Worm (Caenorhabditis elegans) whole organism, L4/young adult: ENCODE measurements around the gene ZK675.4.

Experiments
- W03F9.2 ChIP-seq: fragments of 150-350 bp; optimal IDR thresholded peaks from 2 replicates; lab custom pipeline; 2014; ENCODE audit warnings: missing biosample characterization, missing genetic modification characterization
- dao-5 ChIP-seq: sonication (generic microtip); optimal IDR thresholded peaks from 2 replicates; lab custom pipeline; 2016; ENCODE audit warnings: missing genotype, missing genetic modification characterization, moderate library complexity, missing compliant biosample characterization
- him-1 ChIP-seq: sonication (generic microtip); optimal IDR thresholded peaks from 2 replicates; lab custom pipeline; 2016; ENCODE audit warnings: missing genotype, missing genetic modification reagents, missing genetic modification characterization, missing compliant biosample characterization

Gene ZK675.4

DNA sequence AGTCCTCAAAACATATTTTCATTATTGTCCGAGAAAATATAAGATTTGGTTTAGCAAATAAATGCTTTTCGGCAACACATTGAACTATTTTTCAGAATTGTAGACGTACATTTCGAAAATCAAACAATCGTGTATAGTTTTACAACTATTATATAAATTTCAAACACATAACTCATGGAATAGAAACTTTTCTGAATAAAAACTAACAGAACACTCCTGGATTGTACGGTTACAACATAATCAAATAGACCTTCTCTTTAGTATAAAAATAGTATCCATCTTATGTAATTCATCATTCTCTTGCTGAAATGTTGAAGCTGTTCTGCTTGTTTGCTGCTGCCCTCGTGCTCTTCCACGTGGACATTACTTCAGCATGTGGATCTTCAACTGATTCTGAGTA lies at the start of gene ZK675.4:
Gene ZK675.4 (plus strand): TSS at position 301 of the 400 bp plus-strand sequence.
- TF ChIP-seq dao-5 (tag; lab: Kevin White, UChicago), result no peak
- no peak for TF ChIP-seq W03F9.2 (tag; lab: Kevin White, UChicago)
- TF ChIP-seq him-1, result no peak

DNA sequence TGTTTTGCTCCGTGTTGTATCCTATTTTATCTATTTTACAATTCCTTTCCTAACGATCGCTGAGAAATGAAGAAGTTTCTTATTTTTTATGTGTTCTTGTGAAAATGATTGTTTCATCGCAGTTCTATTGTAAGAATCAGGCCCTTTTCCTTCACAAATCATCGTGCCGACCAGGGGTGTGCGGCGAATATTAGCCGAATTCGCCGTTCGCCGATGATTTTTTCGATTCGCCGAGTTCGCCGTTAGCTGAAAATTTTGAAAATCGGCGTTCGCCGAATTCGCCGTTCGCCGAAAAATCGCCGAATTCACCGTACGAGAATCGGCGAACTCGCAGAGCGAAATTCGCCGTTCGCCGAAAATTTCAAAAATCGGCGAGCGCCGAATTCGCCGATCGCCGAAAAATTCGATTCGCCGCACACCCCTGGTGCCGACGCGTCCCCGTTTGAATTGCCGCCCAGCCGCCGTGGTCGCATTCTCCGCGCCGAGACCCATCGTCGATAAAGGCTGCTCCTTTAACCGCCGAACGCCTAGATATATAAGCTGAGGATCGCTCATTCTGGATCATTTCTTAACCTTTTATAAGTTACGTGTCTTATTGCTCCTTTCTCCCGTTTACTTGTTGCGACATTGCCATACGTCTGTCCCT lies 47.5 kb upstream of the ZK675.4 start:
- TF ChIP-seq W03F9.2 (tag; lab: Kevin White, UChicago), result no peak
- no peak for TF ChIP-seq dao-5 (tag; lab: Kevin White, UChicago)
- no peak for TF ChIP-seq him-1

DNA sequence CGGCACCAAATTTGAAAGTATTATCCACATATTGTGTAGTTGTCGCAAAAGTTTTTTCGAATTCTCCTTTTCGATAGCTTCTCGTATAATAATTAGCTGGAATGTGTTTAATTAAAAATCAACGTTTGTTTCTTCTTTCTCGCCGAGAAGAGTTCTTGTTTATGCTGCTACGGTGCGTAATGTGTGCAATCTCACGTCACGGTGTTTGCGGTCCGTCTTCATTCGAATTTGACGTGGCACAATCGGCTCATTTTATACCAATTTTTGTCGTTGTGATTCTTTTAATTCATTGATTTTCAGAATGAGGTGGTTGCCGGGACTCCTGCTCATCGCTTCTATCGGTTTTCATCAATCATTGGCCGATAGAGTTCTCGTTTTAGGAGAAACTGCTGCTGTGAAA lies 46.9 kb upstream of the ZK675.4 start, which contains the start of gene ostb-1:
Gene ostb-1 (plus strand): TSS at position 301 of the 400 bp plus-strand sequence.
- no peak for TF ChIP-seq dao-5 (tag; lab: Kevin White, UChicago)
- TF ChIP-seq him-1, result no peak
- no peak for TF ChIP-seq W03F9.2 (tag; lab: Kevin White, UChicago)

DNA sequence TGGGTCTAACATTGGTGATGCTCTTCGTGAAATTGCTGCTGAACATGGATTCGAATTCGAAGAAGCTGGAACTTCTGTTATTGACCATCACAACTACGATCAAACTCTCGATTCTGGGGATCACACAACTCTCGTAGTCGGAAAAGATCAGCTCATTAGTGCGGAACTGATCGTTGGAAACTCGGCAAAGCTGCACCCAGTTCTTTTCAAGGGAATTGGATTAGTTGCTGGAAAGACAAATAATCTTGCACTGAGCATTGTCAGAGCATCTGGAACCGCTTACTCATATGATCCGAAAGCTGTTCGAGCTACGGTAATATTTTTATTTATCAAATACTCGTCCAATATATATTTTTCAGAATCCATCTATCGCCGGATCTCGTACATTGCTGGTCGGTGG lies 46.2 kb upstream of the ZK675.4 start:
- TF ChIP-seq W03F9.2 (tag; lab: Kevin White, UChicago) (no peak), dao-5 (tag; lab: Kevin White, UChicago) (no peak), him-1 (no peak)

DNA sequence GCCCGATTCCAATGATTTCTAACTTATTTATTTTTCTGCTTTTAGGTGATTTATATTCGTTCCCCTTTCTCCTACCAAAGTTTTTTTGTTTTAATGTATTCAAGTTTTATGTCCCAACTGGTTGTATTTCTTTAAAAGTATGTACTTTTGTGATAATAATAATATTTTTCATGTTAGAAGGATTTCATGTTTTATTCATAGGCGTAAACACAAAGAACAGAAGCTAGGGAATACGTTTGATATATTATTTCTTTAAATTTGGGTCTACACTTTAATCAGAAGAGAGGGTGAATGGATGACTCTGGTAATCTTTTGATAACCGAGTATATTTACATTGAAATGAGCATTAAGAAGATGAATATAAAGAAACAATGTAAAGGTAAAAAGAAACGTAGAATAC lies 45.0 kb upstream of the ZK675.4 start:
- TF ChIP-seq him-1 (no peak), W03F9.2 (tag; lab: Kevin White, UChicago) (no peak), dao-5 (tag; lab: Kevin White, UChicago) (no peak)

DNA sequence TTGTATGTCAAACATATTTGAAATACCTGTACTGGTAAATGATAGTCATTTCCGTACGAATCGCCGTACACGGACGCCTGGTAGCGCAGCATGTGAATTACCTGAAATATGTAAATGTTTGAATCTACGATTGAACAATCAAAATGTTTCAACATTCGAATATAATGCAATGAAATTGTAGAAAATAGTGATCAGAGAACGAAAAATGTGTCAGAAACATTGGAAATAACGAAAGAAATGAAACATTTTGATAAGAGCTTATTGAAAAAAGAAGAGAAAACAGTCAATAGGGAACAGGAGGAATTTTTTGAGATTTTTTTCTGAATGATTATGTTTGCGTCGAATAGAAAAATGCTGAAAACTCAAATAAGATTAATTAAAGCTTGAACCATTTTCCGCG lies 41.1 kb upstream of the ZK675.4 start, which contains the start of gene ztf-17:
Gene ztf-17 (minus strand): TSS at position 101 of the 400 bp plus-strand sequence.
- no peak for TF ChIP-seq dao-5 (tag; lab: Kevin White, UChicago)
- no peak for TF ChIP-seq W03F9.2 (tag; lab: Kevin White, UChicago)
- no peak for TF ChIP-seq him-1

DNA sequence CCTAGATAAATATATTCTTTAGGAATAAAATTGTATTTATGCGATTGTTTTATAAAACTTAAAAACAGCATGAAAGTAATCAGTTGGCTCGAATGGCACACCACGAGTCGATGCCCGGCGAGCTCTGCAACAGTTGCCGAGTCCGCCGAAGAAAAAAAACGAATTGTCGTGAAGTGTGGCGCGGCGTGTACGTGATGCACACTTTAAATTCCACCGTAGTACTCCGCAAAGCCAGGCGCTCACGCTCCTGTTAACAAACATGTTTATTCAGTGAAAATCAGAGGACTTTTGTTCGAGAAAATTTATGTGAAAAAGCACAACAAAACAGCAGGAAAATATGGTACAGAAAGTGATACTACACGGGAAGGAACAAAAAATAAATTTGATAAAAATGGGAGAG lies 40.5 kb upstream of the ZK675.4 start:
- no peak for TF ChIP-seq him-1
- TF ChIP-seq dao-5 (tag; lab: Kevin White, UChicago), result no peak
- peak; percentile 3 for TF ChIP-seq W03F9.2 (tag; lab: Kevin White, UChicago)

DNA sequence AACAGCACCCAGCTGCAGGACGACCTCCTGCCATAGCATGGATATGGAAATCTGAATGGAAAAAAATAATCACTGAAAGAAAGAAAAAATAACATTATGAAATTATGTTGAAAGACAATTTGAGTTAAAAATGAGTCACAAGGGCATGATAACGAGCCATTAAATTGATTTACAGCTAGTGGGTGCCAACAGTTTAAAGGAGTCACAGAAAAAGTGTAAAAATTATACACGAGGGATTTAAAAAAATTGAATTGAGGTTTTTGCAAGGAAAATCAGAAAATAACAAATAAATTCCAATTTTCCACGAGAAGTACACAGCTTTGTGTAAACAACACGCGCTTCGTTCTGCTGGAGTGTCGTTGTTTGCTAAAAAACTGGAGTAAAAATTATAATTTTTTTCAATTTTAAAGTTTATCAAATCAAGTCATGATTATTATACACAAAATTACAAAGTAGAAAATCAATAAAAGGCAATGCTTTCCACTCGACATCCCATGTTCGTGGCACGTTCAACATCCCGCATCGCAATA lies 37.2 kb upstream of the ZK675.4 start, which contains the start of gene T01H3.3:
Gene T01H3.3 (minus strand): TSS at position 51 of the 530 bp plus-strand sequence.
- TF ChIP-seq dao-5 (tag; lab: Kevin White, UChicago), result no peak
- peak; percentile 20 for TF ChIP-seq W03F9.2 (tag; lab: Kevin White, UChicago)

DNA sequence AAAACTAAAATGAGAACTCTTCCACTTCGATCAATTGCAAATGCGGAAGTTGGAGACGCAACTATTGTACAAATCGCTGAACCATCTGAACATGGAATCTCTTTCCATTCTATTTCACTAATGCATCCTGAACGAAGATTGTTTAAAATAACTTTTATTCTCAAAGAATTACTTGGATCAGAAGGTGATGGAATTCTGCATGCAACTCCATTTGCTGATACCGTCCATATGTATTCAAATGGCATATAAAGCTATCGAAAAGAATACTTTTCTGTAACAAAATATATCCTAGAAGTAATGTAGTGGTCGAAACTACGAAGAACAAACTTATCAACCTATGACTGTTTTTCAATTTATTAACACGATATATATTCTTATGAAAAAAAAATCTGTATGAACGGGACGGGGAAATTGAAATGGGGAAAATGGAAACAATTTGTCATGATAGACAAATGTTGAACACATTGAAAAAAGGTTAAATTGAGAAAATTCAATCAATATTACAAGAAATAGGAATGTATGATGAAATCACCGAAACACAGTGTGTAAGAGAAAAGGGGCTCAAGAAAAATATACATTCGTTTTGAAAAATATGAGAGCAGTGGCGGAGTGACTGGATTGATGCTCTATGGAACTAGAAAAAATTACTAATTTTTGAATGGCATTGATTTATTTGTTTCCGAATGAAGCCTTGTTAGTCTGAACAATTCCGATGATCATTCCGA lies 33.2 kb upstream of the ZK675.4 start, which contains the start of gene T01H3.2:
Gene T01H3.2 (minus strand): TSS at position 251 of the 725 bp plus-strand sequence.
- TF ChIP-seq dao-5 (tag; lab: Kevin White, UChicago), result no peak
- no peak for TF ChIP-seq him-1

DNA sequence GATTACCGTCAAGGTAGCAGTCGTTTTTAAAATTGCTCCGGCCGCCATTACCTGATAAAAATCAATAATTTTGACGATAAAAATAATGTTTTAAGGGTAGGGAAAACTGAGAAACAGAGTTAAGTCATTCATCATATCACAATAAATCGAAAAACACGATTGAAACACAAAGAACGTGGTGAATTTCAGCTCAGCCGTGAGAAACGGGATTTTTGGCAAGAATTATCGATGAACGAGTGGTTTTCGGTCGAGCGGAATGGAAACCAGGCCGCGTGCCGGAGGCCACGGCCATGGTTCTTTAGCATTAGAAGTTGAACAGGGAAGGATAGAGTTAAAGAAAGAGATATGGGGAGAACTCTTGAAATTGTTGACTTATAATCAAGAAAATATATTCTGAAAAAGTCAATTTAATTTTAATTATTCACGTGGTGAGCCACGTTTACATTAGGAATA lies 31.8 kb upstream of the ZK675.4 start, which contains the start of the genes vha-4 and T01H3.5:
Gene vha-4 (minus strand): TSS at position 51 of the 453 bp plus-strand sequence.
Gene T01H3.5 (plus strand): TSS at position 351 of the 453 bp plus-strand sequence.
- TF ChIP-seq W03F9.2 (tag; lab: Kevin White, UChicago), result no peak
- TF ChIP-seq dao-5 (tag; lab: Kevin White, UChicago), result no peak
- TF ChIP-seq him-1, result no peak

DNA sequence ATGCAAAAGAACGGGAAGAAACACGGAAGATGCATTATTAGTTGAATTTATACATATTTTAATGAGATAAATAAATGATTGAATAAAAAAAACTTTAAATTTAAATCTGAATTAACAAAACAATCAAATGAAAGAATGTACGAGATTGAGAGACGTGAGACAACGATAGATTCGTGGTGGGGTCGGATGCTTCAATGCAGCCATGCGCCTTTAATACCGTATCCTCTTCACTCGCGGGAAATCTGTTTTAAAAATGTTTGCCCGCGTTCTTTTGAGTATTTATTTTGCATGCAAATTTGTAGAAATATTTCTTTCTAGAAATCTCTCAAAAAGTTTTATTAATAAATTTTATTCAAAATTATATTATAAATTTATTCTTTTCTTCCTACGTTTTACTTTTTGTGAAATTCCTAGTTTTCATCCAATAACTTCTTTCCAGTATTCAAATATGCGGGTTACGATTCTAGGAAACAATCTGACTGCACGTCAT lies 30.7 kb upstream of the ZK675.4 start, which contains the start of gene perm-1:
Gene perm-1 (plus strand): TSS at position 440 of the 490 bp plus-strand sequence.
- TF ChIP-seq him-1 (no peak), W03F9.2 (tag; lab: Kevin White, UChicago) (peak; percentile 73), dao-5 (tag; lab: Kevin White, UChicago) (no peak)

DNA sequence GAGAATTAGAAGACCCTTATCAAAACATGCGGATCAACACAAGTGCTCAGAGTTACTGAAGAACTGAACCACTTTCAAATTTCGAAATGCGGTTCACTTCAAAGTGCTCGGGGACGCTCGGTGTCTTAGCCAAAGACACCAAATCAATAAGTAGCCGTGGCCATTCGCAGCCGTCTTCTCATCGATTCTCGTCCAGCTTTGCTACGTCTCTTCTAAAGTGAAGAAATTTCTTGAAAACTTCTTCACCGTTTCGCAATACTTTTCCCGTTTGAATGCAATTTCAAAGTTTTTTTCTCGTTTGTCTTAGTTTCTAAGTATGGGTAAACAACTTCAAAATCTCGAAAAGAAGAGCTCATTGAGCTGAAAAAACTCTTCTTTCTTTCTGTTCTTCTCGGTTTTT lies 26.2 kb upstream of the ZK675.4 start:
- TF ChIP-seq him-1, result peak; percentile 16
- TF ChIP-seq dao-5 (tag; lab: Kevin White, UChicago), result no peak

DNA sequence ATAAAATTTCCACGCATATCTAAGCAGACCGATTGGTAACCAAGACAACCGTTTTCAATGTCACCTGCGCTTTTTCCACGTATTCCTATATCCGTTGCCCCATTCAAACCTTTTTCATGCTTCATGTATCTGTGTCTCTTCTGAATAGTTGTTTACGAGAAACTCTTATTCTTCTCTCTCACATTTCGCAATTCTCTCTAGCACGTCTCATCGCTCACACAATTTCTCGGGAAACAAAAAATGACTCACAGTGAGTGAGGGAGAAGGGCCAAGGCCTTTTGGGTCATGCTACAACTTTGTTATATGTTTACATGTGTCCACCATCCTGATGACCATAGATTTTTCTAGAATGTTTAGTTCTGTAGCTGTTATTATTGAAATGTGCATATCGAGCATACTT lies 23.8 kb upstream of the ZK675.4 start:
- no peak for TF ChIP-seq him-1
- TF ChIP-seq dao-5 (tag; lab: Kevin White, UChicago), result no peak
- no peak for TF ChIP-seq W03F9.2 (tag; lab: Kevin White, UChicago)
